Worm (Caenorhabditis elegans) whole organism, young adult: ENCODE measurements around the gene F38B6.7.

ENCODE experiments used
- C06A6.2 ChIP-seq: fragments of 200-800 bp; sonication (Bioruptor generic); conservative IDR thresholded peaks from 2 replicates; pipeline ENCODE4 v1.3.6; 2022; ENCODE audit warnings: missing genetic modification characterization, missing compliant biosample characterization
- F22D6.2 ChIP-seq: sonication (generic microtip); optimal IDR thresholded peaks from 2 replicates; lab custom pipeline; 2016; ENCODE audit warnings: mild to moderate bottlenecking, missing genetic modification characterization, missing compliant biosample characterization
- ama-1 ChIP-seq, 3 experiments: fragments of 150-350 bp in 1 of 3; sonication (generic microtip) in 2 of 3; optimal IDR thresholded peaks; 2 replicates each; lab custom pipeline; 2014 to 2018; ENCODE audit warnings: missing biosample characterization in 2 of 3, missing genetic modification characterization in 2 of 3, missing genetic modification reagents in 2 of 3
- bed-1 ChIP-seq: fragments of 200-800 bp; sonication (Bioruptor generic); IDR thresholded peaks from 2 replicates; pipeline ENCODE4 v1.3.6; 2022; ENCODE audit warnings: missing genetic modification reagents, missing genetic modification characterization, missing compliant biosample characterization
- cebp-1 ChIP-seq, 2 experiments: fragments of 200-800 bp in 1 of 2; sonication (Bioruptor generic) in 1 of 2; sonication (generic microtip) in 1 of 2; IDR thresholded peaks in 1 of 2; optimal IDR thresholded peaks in 1 of 2; 2 replicates each; pipeline versions ENCODE4 v1.3.6 to Lab custom; 2017 to 2022; ENCODE audit warnings: missing compliant biosample characterization in 2 of 2, missing genetic modification characterization in 2 of 2, mild to moderate bottlenecking in 1 of 2, missing genetic modification reagents in 1 of 2, moderate library complexity in 1 of 2
- cebp-2 ChIP-seq: fragments of 200-800 bp; sonication (Bioruptor generic); IDR thresholded peaks from 2 replicates; pipeline ENCODE4 v1.3.6; 2022; ENCODE audit warnings: missing genetic modification characterization, missing compliant biosample characterization
- ceh-100 ChIP-seq: fragments of 200-800 bp; sonication (Bioruptor generic); IDR thresholded peaks from 2 replicates; pipeline ENCODE4 v1.3.6; 2022; ENCODE audit warnings: missing genetic modification reagents, missing genetic modification characterization, missing compliant biosample characterization
- ceh-58 ChIP-seq: fragments of 200-800 bp; sonication (Bioruptor generic); IDR thresholded peaks from 2 replicates; pipeline ENCODE4 v1.3.6; 2022; ENCODE audit warnings: missing genetic modification characterization, missing compliant biosample characterization
- egrh-3 ChIP-seq: fragments of 200-800 bp; sonication (Bioruptor generic); IDR thresholded peaks from 2 replicates; pipeline ENCODE4 v1.3.6; 2022; ENCODE audit warnings: missing genetic modification reagents, missing genetic modification characterization, missing compliant biosample characterization
- hmg-20 ChIP-seq: fragments of 200-800 bp; sonication (Bioruptor generic); IDR thresholded peaks from 2 replicates; pipeline ENCODE4 v1.3.6; 2022; ENCODE audit warnings: missing genetic modification reagents, missing genetic modification characterization, missing compliant biosample characterization
- lag-1 ChIP-seq: fragments of 200-800 bp; sonication (Bioruptor generic); IDR thresholded peaks from 2 replicates; pipeline ENCODE4 v1.3.6; 2022; ENCODE audit warnings: missing genetic modification reagents, missing genetic modification characterization, missing compliant biosample characterization
- mxl-1 ChIP-seq: sonication (generic microtip); optimal IDR thresholded peaks from 2 replicates; lab custom pipeline; 2016; ENCODE audit warnings: missing genetic modification characterization, missing compliant biosample characterization
- nhr-80 ChIP-seq: sonication (generic microtip); optimal IDR thresholded peaks from 2 replicates; lab custom pipeline; 2016; ENCODE audit warnings: missing genetic modification characterization, missing compliant biosample characterization
- rcor-1 ChIP-seq: fragments of 200-800 bp; sonication (Bioruptor generic); IDR thresholded peaks from 2 replicates; pipeline ENCODE4 v1.3.6; 2022; ENCODE audit warnings: missing genetic modification reagents, missing genetic modification characterization, missing compliant biosample characterization
- repo-1 ChIP-seq: sonication (generic microtip); optimal IDR thresholded peaks from 2 replicates; lab custom pipeline; 2017; ENCODE audit warnings: mild to moderate bottlenecking, missing genetic modification characterization, missing compliant biosample characterization
- unc-130 ChIP-seq: sonication (generic microtip); optimal IDR thresholded peaks from 2 replicates; lab custom pipeline; 2016; ENCODE audit warnings: missing genetic modification reagents, missing genetic modification characterization, missing compliant biosample characterization
- xnd-1 ChIP-seq: sonication (generic microtip); optimal IDR thresholded peaks from 2 replicates; lab custom pipeline; 2016; ENCODE audit warnings: missing genotype, missing genetic modification reagents, missing genetic modification characterization, missing compliant biosample characterization
- ztf-25 ChIP-seq: fragments of 200-800 bp; sonication (Bioruptor generic); IDR thresholded peaks from 2 replicates; pipeline ENCODE4 v1.3.6; 2022; ENCODE audit warnings: missing genetic modification reagents, missing genetic modification characterization, missing compliant biosample characterization

Gene F38B6.7

DNA sequence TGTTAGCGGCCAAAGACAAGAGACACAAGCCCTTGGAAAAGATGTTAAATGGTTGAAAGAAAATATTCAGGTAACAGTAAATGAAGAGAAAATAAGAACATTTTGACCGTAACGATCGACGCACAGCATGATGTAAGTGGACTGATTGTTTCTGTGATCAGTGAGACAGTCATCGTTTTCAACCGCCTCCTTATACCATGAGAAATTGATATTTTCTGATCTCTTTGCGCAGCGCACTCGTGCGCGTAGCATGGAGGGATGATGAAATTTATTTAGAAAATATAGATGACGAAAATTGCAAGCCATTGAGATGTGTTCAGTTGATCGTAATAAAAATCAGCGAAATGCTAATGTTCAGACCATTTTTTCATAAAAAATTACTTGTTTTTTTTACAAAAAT, 48.6 kb downstream of the F38B6.7 start:
- TF ChIP-seq bed-1 (GFP tag; lab: Robert Waterston, UW) = no peak
- TF ChIP-seq cebp-1 (GFP tag; IDR thresholded peaks at IDR 0.05; lab: Robert Waterston, UW) = no peak
- TF ChIP-seq cebp-1 (tag; optimal IDR thresholded peaks at IDR 0.05; lab: Kevin White, UChicago) = peak; percentile 48
- no peak for TF ChIP-seq ama-1 (optimal IDR thresholded peaks at IDR 0.05; lab: Kevin White, UChicago)
- TF ChIP-seq ama-1 (GFP tag; optimal IDR thresholded peaks at IDR 0.05; lab: Kevin White, UChicago) = no peak

DNA sequence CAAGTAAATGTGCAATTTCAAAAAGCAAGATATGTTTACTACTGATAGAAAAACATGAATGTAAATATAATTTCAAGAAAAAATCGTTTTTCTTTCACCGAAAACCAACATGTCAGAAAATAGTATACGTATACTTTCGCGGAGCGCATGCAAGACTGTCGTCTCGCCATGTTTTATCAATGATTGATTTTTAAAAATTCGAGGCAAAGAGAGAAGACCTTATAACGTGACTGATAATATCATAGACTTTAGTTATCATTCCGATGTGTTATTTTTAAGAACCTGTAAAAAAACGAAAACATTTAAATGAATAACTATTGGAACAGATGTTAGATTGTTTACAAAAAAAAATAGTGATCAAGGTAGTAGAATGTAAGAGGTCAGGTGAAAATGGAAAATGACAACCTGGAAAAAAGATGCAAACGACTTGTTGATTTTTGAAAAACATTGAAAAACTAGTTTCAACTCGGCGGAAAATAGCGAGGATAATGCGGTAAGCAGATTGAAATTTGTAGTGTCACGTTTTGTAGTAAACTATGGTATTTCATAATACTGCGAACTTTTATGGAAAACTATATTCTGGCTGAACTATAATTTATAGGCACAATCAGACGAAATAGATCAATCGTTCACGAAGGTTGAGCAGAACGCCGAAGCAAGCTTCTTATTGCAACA, 51.6 kb downstream of the F38B6.7 start:
- no peak for TF ChIP-seq ztf-25
- no peak for TF ChIP-seq ceh-58
- no peak for TF ChIP-seq egrh-3
- no peak for TF ChIP-seq unc-130
- TF ChIP-seq C06A6.2 (GFP tag; lab: Robert Waterston, UW) = no peak
- no peak for TF ChIP-seq rcor-1 (GFP tag; lab: Robert Waterston, UW)
- no peak for TF ChIP-seq cebp-2 (GFP tag; lab: Robert Waterston, UW)
- TF ChIP-seq mxl-1 (tag; lab: Kevin White, UChicago) = no peak
- no peak for TF ChIP-seq ceh-100 (GFP tag; lab: Robert Waterston, UW)
- no peak for TF ChIP-seq hmg-20 (GFP tag; lab: Robert Waterston, UW)
- TF ChIP-seq F22D6.2 (tag; lab: Kevin White, UChicago) = no peak
- TF ChIP-seq xnd-1 (tag; lab: Kevin White, UChicago) = no peak
- TF ChIP-seq cebp-1 (GFP tag; IDR thresholded peaks at IDR 0.05; lab: Robert Waterston, UW) = no peak
- peak; percentile 56 for TF ChIP-seq cebp-1 (tag; optimal IDR thresholded peaks at IDR 0.05; lab: Kevin White, UChicago)
- TF ChIP-seq nhr-80 (tag; lab: Kevin White, UChicago) = peak; percentile 56
- no peak for TF ChIP-seq lag-1
- TF ChIP-seq ama-1 (optimal IDR thresholded peaks at IDR 0.05; lab: Kevin White, UChicago) = no peak
- TF ChIP-seq ama-1 (GFP tag; optimal IDR thresholded peaks at IDR 0.05; lab: Kevin White, UChicago) = no peak
- no peak for TF ChIP-seq repo-1
